Worm (Caenorhabditis elegans): ENCODE data around the gene gap-2.

- TF ChIP-seq him-1 (tag; optimal IDR thresholded peaks at IDR 0.05) (no peak), W03F9.2 (tag; optimal IDR thresholded peaks at IDR 0.05) (no peak)
Measured at ce11 chrX:9509516-9509915, 37.2 kb downstream of the gap-2 start.

All from whole organism, L4/young adult.